Fruit fly (Drosophila melanogaster) Kc167 (cell line): ENCODE results near the gene CG1622.

Source experiments
- h ChIP-seq: fragments of >200 bp; optimal IDR thresholded peaks from 3 replicates; lab custom pipeline; 2018; ENCODE audit warnings: missing external identifiers
- insv ChIP-seq: fragments of >200 bp; optimal IDR thresholded peaks from 3 replicates; lab custom pipeline; 2018; ENCODE audit warnings: missing external identifiers
- ttk ChIP-seq: sonication (Bioruptor generic); optimal IDR thresholded peaks from 2 replicates; lab custom pipeline; 2017; ENCODE audit warnings: missing external identifiers

- TF ChIP-seq insv (lab: Kevin White, UChicago) (no peak), ttk (lab: Kevin White, UChicago) (no peak), h (lab: Kevin White, UChicago) (no peak)
Observed at dm6 chrX:13280738-13281137, 16.1 kb upstream of the CG1622 start.
